Worm (Caenorhabditis elegans) whole organism, L2 larva: ENCODE results near the gene ndx-6.

Experiments
- C34F6.9 ChIP-seq: fragments of 150-350 bp; optimal IDR thresholded peaks from 2 replicates; lab custom pipeline; 2014; ENCODE audit warnings: missing biosample characterization, missing genetic modification characterization
- F13H6.1 ChIP-seq: sonication (generic microtip); optimal IDR thresholded peaks from 2 replicates; lab custom pipeline; 2016; ENCODE audit warnings: missing genetic modification characterization, missing compliant biosample characterization
- R02D3.7 ChIP-seq: fragments of 150-350 bp; optimal IDR thresholded peaks from 2 replicates; lab custom pipeline; 2014; ENCODE audit warnings: missing biosample characterization, missing genetic modification characterization
- Y55F3AM.14 ChIP-seq: fragments of 200-800 bp; sonication (Bioruptor generic); optimal IDR thresholded peaks from 2 replicates; lab custom pipeline; 2018; ENCODE audit warnings: mild to moderate bottlenecking, missing genetic modification characterization, missing compliant biosample characterization
- ZK546.5 ChIP-seq: sonication (generic microtip); optimal IDR thresholded peaks from 2 replicates; lab custom pipeline; 2017; ENCODE audit warnings: missing biosample characterization, missing genetic modification characterization
- alr-1 ChIP-seq: fragments of 150-350 bp; optimal IDR thresholded peaks from 2 replicates; lab custom pipeline; 2014; ENCODE audit warnings: missing biosample characterization, missing genetic modification characterization
- aly-2 ChIP-seq: fragments of 150-350 bp; optimal IDR thresholded peaks from 2 replicates; lab custom pipeline; 2014; ENCODE audit warnings: missing biosample characterization, missing genetic modification characterization
- ama-1 ChIP-seq: fragments of 150-350 bp; optimal IDR thresholded peaks from 2 replicates; lab custom pipeline; 2018; ENCODE audit warnings: inconsistent platforms
- ceh-82 ChIP-seq: fragments of 150-350 bp; optimal IDR thresholded peaks from 2 replicates; lab custom pipeline; 2014; ENCODE audit warnings: missing biosample characterization, missing genetic modification characterization
- crh-2 ChIP-seq: sonication (generic microtip); optimal IDR thresholded peaks from 2 replicates; lab custom pipeline; 2017; ENCODE audit warnings: missing biosample characterization, missing genetic modification characterization
- dmd-4 ChIP-seq: sonication (generic microtip); optimal IDR thresholded peaks from 2 replicates; lab custom pipeline; 2017; ENCODE audit warnings: missing biosample characterization, missing genetic modification characterization
- egl-27 ChIP-seq: sonication (generic microtip); optimal IDR thresholded peaks from 3 replicates; lab custom pipeline; 2017; ENCODE audit warnings: missing biosample characterization, missing genetic modification reagents, missing genetic modification characterization
- elt-1 ChIP-seq: fragments of 150-350 bp; optimal IDR thresholded peaks from 2 replicates; lab custom pipeline; 2014; ENCODE audit warnings: missing biosample characterization, missing genetic modification characterization
- elt-3 ChIP-seq: sonication (generic microtip); optimal IDR thresholded peaks from 2 replicates; lab custom pipeline; 2017; ENCODE audit warnings: missing biosample characterization, missing genetic modification characterization
- fos-1 ChIP-seq: fragments of 150-350 bp; optimal IDR thresholded peaks from 2 replicates; lab custom pipeline; 2014; ENCODE audit warnings: missing biosample characterization, missing genetic modification characterization
- gmeb-1 ChIP-seq: fragments of 150-350 bp; optimal IDR thresholded peaks from 2 replicates; lab custom pipeline; 2014; ENCODE audit warnings: missing biosample characterization, missing genetic modification characterization
- lin-11 ChIP-seq: fragments of 150-350 bp; sonication (generic microtip); optimal IDR thresholded peaks from 2 replicates; lab custom pipeline; 2014; ENCODE audit warnings: missing biosample characterization, missing genetic modification characterization, inconsistent platforms, mixed read lengths
- lin-13 ChIP-seq: fragments of 150-350 bp; optimal IDR thresholded peaks from 2 replicates; lab custom pipeline; 2014; ENCODE audit warnings: missing biosample characterization, missing genetic modification reagents, missing genetic modification characterization
- lin-39 ChIP-seq: fragments of 150-350 bp; optimal IDR thresholded peaks from 2 replicates; lab custom pipeline; 2014; ENCODE audit warnings: missing biosample characterization, missing genetic modification reagents, missing genetic modification characterization
- lsy-2 ChIP-seq, 2 experiments: fragments of 150-350 bp in 1 of 2; sonication (generic microtip) in 1 of 2; optimal IDR thresholded peaks; 2 replicates each; lab custom pipeline; 2014 to 2017; ENCODE audit warnings: missing biosample characterization in 2 of 2, missing genetic modification characterization in 2 of 2
- mbf-1 ChIP-seq: sonication (generic microtip); optimal IDR thresholded peaks from 2 replicates; lab custom pipeline; 2017; ENCODE audit warnings: missing biosample characterization, missing genetic modification characterization
- mdl-1 ChIP-seq, 2 experiments: fragments of 150-350 bp in 1 of 2; sonication (generic microtip) in 1 of 2; optimal IDR thresholded peaks; 2 replicates each; lab custom pipeline; 2017; ENCODE audit warnings: missing biosample characterization in 2 of 2, missing genetic modification characterization in 2 of 2
- nhr-10 ChIP-seq: sonication (generic microtip); optimal IDR thresholded peaks from 2 replicates; lab custom pipeline; 2017; ENCODE audit warnings: missing biosample characterization, missing genetic modification characterization
- nhr-11 ChIP-seq: fragments of 150-350 bp; optimal IDR thresholded peaks from 2 replicates; lab custom pipeline; 2014; ENCODE audit warnings: missing biosample characterization, missing genetic modification characterization
- nhr-12 ChIP-seq: fragments of 150-350 bp; optimal IDR thresholded peaks from 2 replicates; lab custom pipeline; 2014; ENCODE audit warnings: missing biosample characterization, missing genetic modification characterization
- nhr-129 ChIP-seq: fragments of 150-350 bp; optimal IDR thresholded peaks from 2 replicates; lab custom pipeline; 2014; ENCODE audit warnings: missing biosample characterization, missing genetic modification characterization
- nhr-237 ChIP-seq: fragments of 150-350 bp; optimal IDR thresholded peaks from 2 replicates; lab custom pipeline; 2014; ENCODE audit warnings: missing biosample characterization, missing genetic modification characterization
- nhr-25 ChIP-seq: fragments of 150-350 bp; sonication (generic microtip); optimal IDR thresholded peaks from 3 replicates; lab custom pipeline; 2014; ENCODE audit warnings: missing biosample characterization, missing genetic modification characterization
- nhr-6 ChIP-seq: fragments of 150-350 bp; optimal IDR thresholded peaks from 2 replicates; lab custom pipeline; 2014; ENCODE audit warnings: missing biosample characterization, missing genetic modification characterization
- nhr-77 ChIP-seq: fragments of 150-350 bp; optimal IDR thresholded peaks from 2 replicates; lab custom pipeline; 2014; ENCODE audit warnings: missing biosample characterization, missing genetic modification characterization
- peb-1 ChIP-seq: fragments of 150-350 bp; optimal IDR thresholded peaks from 2 replicates; lab custom pipeline; 2014; ENCODE audit warnings: missing biosample characterization, missing genetic modification characterization
- sem-4 ChIP-seq: fragments of 150-350 bp; optimal IDR thresholded peaks from 2 replicates; lab custom pipeline; 2014; ENCODE audit warnings: missing biosample characterization, missing genetic modification reagents, missing genetic modification characterization
- skn-1 ChIP-seq: sonication (generic microtip); optimal IDR thresholded peaks from 2 replicates; lab custom pipeline; 2017; ENCODE audit warnings: missing biosample characterization, missing genetic modification characterization
- sma-3 ChIP-seq: sonication (generic microtip); optimal IDR thresholded peaks from 2 replicates; lab custom pipeline; 2016; ENCODE audit warnings: missing genetic modification reagents, missing genetic modification characterization, missing compliant biosample characterization
- sma-9 ChIP-seq, 2 experiments: fragments of 150-350 bp in 1 of 2; sonication (generic microtip) in 1 of 2; optimal IDR thresholded peaks; 2 replicates each; lab custom pipeline; 2014 to 2016; ENCODE audit warnings: missing genetic modification characterization in 2 of 2, mild to moderate bottlenecking in 1 of 2, missing biosample characterization in 1 of 2, missing compliant biosample characterization in 1 of 2, missing genetic modification reagents in 1 of 2, moderate library complexity in 1 of 2
- unc-39 ChIP-seq: fragments of 150-350 bp; optimal IDR thresholded peaks from 2 replicates; lab custom pipeline; 2014; ENCODE audit warnings: missing biosample characterization, missing genetic modification characterization
- unc-55 ChIP-seq: fragments of 150-350 bp; sonication (generic microtip); optimal IDR thresholded peaks from 3 replicates; lab custom pipeline; 2014; ENCODE audit warnings: missing biosample characterization, missing genetic modification reagents, missing genetic modification characterization
- unc-62 ChIP-seq: fragments of 150-350 bp; optimal IDR thresholded peaks from 2 replicates; lab custom pipeline; 2014; ENCODE audit warnings: missing biosample characterization, missing genetic modification reagents, missing genetic modification characterization
- zag-1 ChIP-seq: fragments of 150-350 bp; optimal IDR thresholded peaks from 2 replicates; lab custom pipeline; 2014; ENCODE audit warnings: missing biosample characterization, missing genetic modification characterization
- ztf-1 ChIP-seq: fragments of 200-800 bp; sonication (Bioruptor generic); conservative IDR thresholded peaks from 2 replicates; pipeline ENCODE4 v1.3.6; 2022; ENCODE audit warnings: missing genetic modification characterization, missing compliant biosample characterization
- ztf-11 ChIP-seq: sonication (generic microtip); optimal IDR thresholded peaks from 2 replicates; lab custom pipeline; 2017; ENCODE audit warnings: missing biosample characterization, missing genetic modification characterization
- ztf-4 ChIP-seq: fragments of 150-350 bp; optimal IDR thresholded peaks from 2 replicates; lab custom pipeline; 2014; ENCODE audit warnings: missing biosample characterization, missing genetic modification characterization

The ndx-6 gene

DNA sequence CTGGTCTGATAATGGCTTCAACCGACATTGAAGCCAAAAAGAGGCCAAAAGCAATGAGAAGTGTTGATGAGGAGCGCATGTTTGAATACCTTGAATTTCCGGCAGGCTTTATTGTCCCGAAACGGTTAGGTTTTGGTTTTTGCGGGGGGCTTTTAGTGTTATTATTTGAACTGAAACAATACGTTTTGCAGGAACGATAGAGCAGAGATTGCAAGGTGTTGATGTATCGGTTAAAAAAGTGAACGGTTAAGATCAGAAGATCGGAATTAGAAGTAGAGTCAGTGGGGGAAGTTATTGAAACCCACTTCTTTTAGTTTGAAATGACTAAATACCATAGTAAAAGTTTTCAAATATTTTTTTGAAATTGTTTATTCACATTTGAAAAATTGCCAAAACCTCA, 17.9 kb upstream of the ndx-6 start, which contains the start of gene clec-141:
Gene clec-141 (minus strand): TSS at position 101 of the 400 bp plus-strand sequence.
- TF ChIP-seq ama-1 (lab: Kevin White, UChicago) = no peak
- no peak for TF ChIP-seq nhr-129 (tag; lab: Kevin White, UChicago)
- no peak for TF ChIP-seq ztf-4 (tag; lab: Kevin White, UChicago)
- TF ChIP-seq lin-11 = no peak
- TF ChIP-seq mbf-1 (tag; lab: Kevin White, UChicago) = no peak
- no peak for TF ChIP-seq mdl-1 (tag; optimal IDR thresholded peaks at IDR 0.05; lab: Kevin White, UChicago)
- TF ChIP-seq gmeb-1 = no peak
- TF ChIP-seq aly-2 (tag; lab: Kevin White, UChicago) = no peak
- no peak for TF ChIP-seq lin-39 (tag; lab: Kevin White, UChicago)
- no peak for TF ChIP-seq nhr-6 (tag; lab: Kevin White, UChicago)
- TF ChIP-seq lsy-2 (tag; optimal IDR thresholded peaks at IDR 0.05; lab: Kevin White, UChicago) = no peak
- no peak for TF ChIP-seq dmd-4 (tag; lab: Kevin White, UChicago)
- no peak for TF ChIP-seq sma-3 (GFP tag; lab: Kevin White, UChicago)
- TF ChIP-seq, all 48 proteins: peak for 0

DNA sequence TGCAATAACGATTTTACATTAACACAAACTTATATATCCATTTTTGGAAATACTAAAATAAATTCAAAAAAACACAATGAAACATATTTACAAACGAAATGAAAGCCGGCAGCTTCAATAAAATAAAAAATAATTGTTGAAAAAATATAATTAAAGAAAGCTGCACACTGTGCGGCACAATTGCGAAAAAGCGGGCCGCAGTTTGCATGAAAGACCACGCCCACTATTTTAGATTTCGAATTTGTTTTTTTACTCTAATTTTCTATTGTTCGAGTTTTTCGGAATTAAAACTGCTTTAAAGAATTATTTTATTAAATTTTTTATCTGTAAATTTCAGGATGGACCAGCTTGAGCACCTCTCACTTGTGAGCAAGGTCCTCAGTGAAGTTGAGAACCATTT, 9.5 kb upstream of the ndx-6 start, which contains the start of gene mog-5:
Gene mog-5 (plus strand): TSS at position 338 of the 400 bp plus-strand sequence.
- no peak for TF ChIP-seq nhr-25 (tag; lab: Kevin White, UChicago)
- no peak for TF ChIP-seq egl-27 (tag; lab: Kevin White, UChicago)
- TF ChIP-seq dmd-4 (tag; lab: Kevin White, UChicago) = no peak
- no peak for TF ChIP-seq lin-13
- TF ChIP-seq nhr-237 (tag; lab: Kevin White, UChicago) = no peak
- TF ChIP-seq ztf-4 (tag; lab: Kevin White, UChicago) = no peak
- peak; percentile 45 for TF ChIP-seq unc-55 (GFP tag; lab: Kevin White, UChicago)
- no peak for TF ChIP-seq mbf-1 (tag; lab: Kevin White, UChicago)
- no peak for TF ChIP-seq ztf-11
- no peak for TF ChIP-seq lin-11
- no peak for TF ChIP-seq fos-1 (tag; lab: Kevin White, UChicago)
- TF ChIP-seq crh-2 (tag; lab: Kevin White, UChicago) = no peak
- TF ChIP-seq elt-3 (tag; lab: Kevin White, UChicago) = no peak
- no peak for TF ChIP-seq ama-1 (lab: Kevin White, UChicago)
- no peak for TF ChIP-seq Y55F3AM.14 (GFP tag; lab: Kevin White, UChicago)
- TF ChIP-seq alr-1 (tag; lab: Kevin White, UChicago) = no peak
- no peak for TF ChIP-seq R02D3.7 (tag; lab: Kevin White, UChicago)
- peak; percentile 8 for TF ChIP-seq C34F6.9 (tag; lab: Kevin White, UChicago)
- no peak for TF ChIP-seq nhr-11 (tag; lab: Kevin White, UChicago)
- no peak for TF ChIP-seq ZK546.5 (tag; lab: Kevin White, UChicago)
- TF ChIP-seq peb-1 (tag; lab: Kevin White, UChicago) = no peak
- TF ChIP-seq ztf-1 (GFP tag; lab: Robert Waterston, UW) = no peak
- TF ChIP-seq F13H6.1 (tag; lab: Kevin White, UChicago) = no peak
- TF ChIP-seq lsy-2 (tag; optimal IDR thresholded peaks at IDR 0.05; lab: Kevin White, UChicago) = no peak
- no peak for TF ChIP-seq ceh-82 (tag; lab: Kevin White, UChicago)
- peak; percentile 12 for TF ChIP-seq sem-4
- TF ChIP-seq nhr-10 (tag; lab: Kevin White, UChicago) = no peak
- TF ChIP-seq unc-62 (GFP tag; lab: Kevin White, UChicago) = no peak
- TF ChIP-seq sma-3 (GFP tag; lab: Kevin White, UChicago) = no peak
- TF ChIP-seq nhr-77 (tag; lab: Kevin White, UChicago) = no peak
- no peak for TF ChIP-seq nhr-12 (tag; lab: Kevin White, UChicago)
- no peak for TF ChIP-seq elt-1 (tag; lab: Kevin White, UChicago)
- TF ChIP-seq gmeb-1 = peak; percentile 57
- TF ChIP-seq zag-1 (tag; lab: Kevin White, UChicago) = no peak
- no peak for TF ChIP-seq skn-1
- no peak for TF ChIP-seq sma-9 (GFP tag; optimal IDR thresholded peaks at IDR 0.05; lab: Kevin White, UChicago)
- TF ChIP-seq sma-9 (tag; optimal IDR thresholded peaks at IDR 0.05; lab: Kevin White, UChicago) = no peak

DNA sequence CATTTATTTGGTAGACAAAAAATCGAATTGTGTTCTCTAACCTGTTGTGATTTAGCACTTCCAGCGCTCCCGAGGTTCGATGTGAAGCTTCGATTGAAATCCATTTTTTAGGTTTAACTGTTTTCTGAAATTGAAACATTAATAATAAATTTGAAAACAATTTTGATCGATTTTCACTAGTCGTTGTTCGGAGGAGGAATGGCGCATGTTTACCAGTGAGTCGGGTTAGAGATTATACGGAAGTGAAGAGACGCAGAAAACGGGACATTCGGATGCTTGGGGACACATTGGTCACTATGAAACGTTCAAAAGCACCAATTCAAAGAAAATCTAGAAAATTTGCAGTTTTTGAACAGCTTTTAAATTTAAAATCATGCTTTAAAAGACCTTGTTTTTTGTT, 9.1 kb upstream of the ndx-6 start, which contains the start of gene fbxl-3:
Gene fbxl-3 (minus strand): TSS at position 124 of the 400 bp plus-strand sequence.
- TF ChIP-seq alr-1 (tag; lab: Kevin White, UChicago) (no peak), ZK546.5 (tag; lab: Kevin White, UChicago) (no peak), unc-39 (no peak), sma-9 (GFP tag; optimal IDR thresholded peaks at IDR 0.05; lab: Kevin White, UChicago) (no peak), sma-9 (tag; optimal IDR thresholded peaks at IDR 0.05; lab: Kevin White, UChicago) (no peak), nhr-11 (tag; lab: Kevin White, UChicago) (no peak), mdl-1 (tag; optimal IDR thresholded peaks at IDR 0.05; lab: Kevin White, UChicago) (no peak)
